Worm (Caenorhabditis elegans): ENCODE measurements around the gene C09B9.85.

The C09B9.85 gene

DNA sequence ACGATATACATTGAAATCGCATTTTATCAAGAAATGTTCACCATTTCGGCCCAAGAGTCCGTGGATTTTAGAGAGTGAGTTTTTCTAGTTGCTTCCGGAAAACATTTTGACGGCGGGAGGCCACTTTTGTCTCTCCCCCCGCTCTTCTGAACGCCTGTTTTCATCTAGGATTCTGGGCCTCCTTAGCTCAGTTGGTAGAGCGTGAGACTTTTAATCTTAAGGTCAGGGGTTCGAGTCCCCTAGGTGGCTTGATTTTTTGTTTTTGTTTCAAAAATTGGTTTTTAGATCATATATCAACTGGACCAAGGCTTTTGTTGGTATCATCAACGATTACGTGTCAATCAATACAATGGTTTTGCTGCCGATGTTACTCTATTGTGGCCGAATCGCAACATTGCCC is 13.2 kb upstream of the C09B9.85 start:
- TF ChIP-seq ces-1 (GFP tag; optimal IDR thresholded peaks at IDR 0.05): no peak
- TF ChIP-seq snpc-4 (tag; optimal IDR thresholded peaks at IDR 0.05): no peak
- peak; percentile 79 for TF ChIP-seq ceh-83 (GFP tag; optimal IDR thresholded peaks at IDR 0.05)
- no peak for TF ChIP-seq sptf-1 (tag; optimal IDR thresholded peaks at IDR 0.05)

DNA sequence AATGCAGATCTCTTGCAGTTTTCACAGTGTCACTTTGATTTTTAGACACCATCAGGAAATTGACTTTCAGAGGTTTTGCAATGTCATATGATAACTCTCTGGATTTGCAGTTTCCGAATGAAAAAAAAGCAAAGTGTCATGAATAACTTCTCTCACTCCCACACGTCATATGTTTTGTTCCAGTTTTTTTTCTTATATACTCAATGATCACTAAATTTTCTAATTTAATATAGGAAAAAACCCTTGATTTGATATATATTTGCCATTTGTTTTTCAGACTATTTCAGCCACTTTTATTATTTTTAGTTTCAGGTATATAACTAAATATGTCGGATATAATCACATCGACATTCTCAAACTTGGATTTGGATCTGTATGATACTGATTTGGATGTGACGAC is 11.9 kb upstream of the C09B9.85 start, which contains the start of gene C09B9.1:
C09B9.1 (plus strand) TSS at position 301 of the 400 bp plus-strand sequence.
- no peak for TF ChIP-seq nhr-76 (tag; optimal IDR thresholded peaks at IDR 0.05)
- TF ChIP-seq mls-2 (tag; optimal IDR thresholded peaks at IDR 0.05): no peak
- no peak for TF ChIP-seq nhr-2 (tag; optimal IDR thresholded peaks at IDR 0.05)
- TF ChIP-seq snpc-4 (tag; optimal IDR thresholded peaks at IDR 0.05): no peak
- TF ChIP-seq lin-13 (tag; optimal IDR thresholded peaks at IDR 0.05): no peak
- TF ChIP-seq unc-62 (GFP tag; optimal IDR thresholded peaks at IDR 0.05): no peak
- no peak for TF ChIP-seq unc-39 (tag; optimal IDR thresholded peaks at IDR 0.05)
- TF ChIP-seq drap-1 (GFP tag; optimal IDR thresholded peaks at IDR 0.05): no peak
- TF ChIP-seq pha-4 (tag; optimal IDR thresholded peaks at IDR 0.05): no peak
- no peak for TF ChIP-seq cnd-1 (tag; optimal IDR thresholded peaks at IDR 0.05)
- no peak for TF ChIP-seq ceh-43 (GFP tag; optimal IDR thresholded peaks at IDR 0.05)
- TF ChIP-seq hlh-1 (tag; optimal IDR thresholded peaks at IDR 0.05): no peak
- no peak for TF ChIP-seq blmp-1 (tag; optimal IDR thresholded peaks at IDR 0.05)
- TF ChIP-seq nhr-12 (tag; optimal IDR thresholded peaks at IDR 0.05): no peak
- TF ChIP-seq ceh-83 (GFP tag; optimal IDR thresholded peaks at IDR 0.05): no peak
- no peak for TF ChIP-seq elt-1 (tag; optimal IDR thresholded peaks at IDR 0.05; ENCODE audit: borderline replicate concordance, insufficient read depth)

DNA sequence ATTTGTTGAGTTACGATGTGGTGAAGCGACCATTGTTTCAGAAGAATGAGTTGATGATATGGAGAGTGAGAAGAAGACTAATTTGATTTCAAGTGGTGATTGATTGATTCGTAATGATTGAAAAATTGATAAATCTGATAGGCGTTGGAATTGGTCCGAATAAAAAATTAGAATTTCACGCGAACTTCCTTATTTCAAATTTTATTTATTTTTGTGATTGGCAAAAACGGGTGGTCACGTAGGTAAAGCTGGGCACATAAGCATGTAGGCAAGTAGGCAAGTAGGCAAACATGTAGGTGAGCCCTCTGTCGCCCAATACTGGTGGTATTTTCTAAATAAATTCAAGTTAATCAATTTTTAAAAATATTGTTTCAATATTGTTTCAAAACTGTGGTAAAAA is 7.7 kb upstream of the C09B9.85 start, which contains the start of gene C09B9.4:
C09B9.4 (minus strand) TSS at position 101 of the 400 bp plus-strand sequence.
- TF ChIP-seq nhr-12 (tag; optimal IDR thresholded peaks at IDR 0.05) (no peak), ces-1 (GFP tag; optimal IDR thresholded peaks at IDR 0.05) (no peak), ceh-39 (tag; optimal IDR thresholded peaks at IDR 0.05) (no peak), mep-1 (tag; optimal IDR thresholded peaks at IDR 0.05) (no peak), mab-5 (tag; optimal IDR thresholded peaks at IDR 0.05) (no peak), unc-39 (tag; optimal IDR thresholded peaks at IDR 0.05) (no peak), unc-120 (tag; optimal IDR thresholded peaks at IDR 0.05; ENCODE audit: poor library complexity, severe bottlenecking) (no peak), nhr-2 (tag; optimal IDR thresholded peaks at IDR 0.05) (no peak), M03D4.4 (tag; optimal IDR thresholded peaks at IDR 0.05) (no peak), unc-62 (GFP tag; optimal IDR thresholded peaks at IDR 0.05) (no peak), nhr-76 (tag; optimal IDR thresholded peaks at IDR 0.05) (no peak), nhr-28 (tag; optimal IDR thresholded peaks at IDR 0.05) (no peak)

DNA sequence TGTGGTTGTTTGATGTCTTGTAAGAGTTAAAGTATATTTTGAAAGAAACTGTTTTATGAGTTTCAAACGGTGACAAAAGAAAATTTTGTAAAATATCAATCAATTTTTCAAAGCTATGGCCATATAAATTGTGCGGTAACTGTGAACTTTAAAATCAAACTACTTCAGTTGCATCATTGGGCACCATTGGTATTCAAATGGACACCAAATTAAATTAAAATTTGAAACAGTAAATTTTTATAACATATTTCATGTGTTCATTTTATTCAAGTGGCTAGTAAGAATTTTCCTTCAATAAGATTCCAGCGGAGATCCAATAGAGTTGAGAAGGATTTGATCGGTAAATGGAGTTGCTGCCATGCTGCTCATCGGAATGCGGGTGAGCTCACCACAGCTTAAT is 5.8 kb upstream of the C09B9.85 start:
- TF ChIP-seq hlh-1 (tag; optimal IDR thresholded peaks at IDR 0.05) (no peak), lsy-2 (tag; optimal IDR thresholded peaks at IDR 0.05) (no peak), ces-1 (GFP tag; optimal IDR thresholded peaks at IDR 0.05) (no peak), ceh-39 (tag; optimal IDR thresholded peaks at IDR 0.05) (no peak)

DNA sequence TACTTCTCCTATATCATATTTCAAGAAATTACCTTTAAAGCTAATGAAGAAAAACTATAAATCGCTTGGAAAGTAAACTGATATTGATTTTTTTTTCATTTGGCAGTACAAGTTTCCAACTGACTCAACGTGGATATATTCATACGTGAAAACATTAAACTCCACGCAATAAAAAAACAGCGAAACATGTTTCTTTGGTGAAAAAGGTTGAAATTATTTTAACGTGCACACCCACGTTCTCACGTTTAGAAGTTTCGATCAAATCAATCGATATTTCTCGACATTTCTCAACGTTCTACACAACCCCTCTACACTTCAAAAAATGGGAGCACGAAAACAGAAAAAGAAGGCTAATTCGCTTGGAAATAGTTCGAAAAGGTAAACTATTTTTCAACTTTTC is 3.4 kb upstream of the C09B9.85 start, which contains the start of the genes best-6 and C09B9.2:
best-6 (minus strand) TSS at position 101 of the 400 bp plus-strand sequence.
C09B9.2 (plus strand) TSS at position 314 of the 400 bp plus-strand sequence.
- TF ChIP-seq unc-120 (tag; optimal IDR thresholded peaks at IDR 0.05; ENCODE audit: poor library complexity, severe bottlenecking) (no peak), nhr-76 (tag; optimal IDR thresholded peaks at IDR 0.05) (no peak), drap-1 (GFP tag; optimal IDR thresholded peaks at IDR 0.05) (no peak), sem-2 (GFP tag; optimal IDR thresholded peaks at IDR 0.05) (no peak), nhr-237 (tag; optimal IDR thresholded peaks at IDR 0.05) (no peak), cnd-1 (tag; optimal IDR thresholded peaks at IDR 0.05) (no peak), flh-1 (GFP tag; optimal IDR thresholded peaks at IDR 0.05) (no peak), ceh-43 (GFP tag; optimal IDR thresholded peaks at IDR 0.05) (no peak), M03D4.4 (tag; optimal IDR thresholded peaks at IDR 0.05) (no peak), mab-5 (tag; optimal IDR thresholded peaks at IDR 0.05) (no peak), zip-8 (tag; optimal IDR thresholded peaks at IDR 0.05) (no peak), nhr-12 (tag; optimal IDR thresholded peaks at IDR 0.05) (no peak)

DNA sequence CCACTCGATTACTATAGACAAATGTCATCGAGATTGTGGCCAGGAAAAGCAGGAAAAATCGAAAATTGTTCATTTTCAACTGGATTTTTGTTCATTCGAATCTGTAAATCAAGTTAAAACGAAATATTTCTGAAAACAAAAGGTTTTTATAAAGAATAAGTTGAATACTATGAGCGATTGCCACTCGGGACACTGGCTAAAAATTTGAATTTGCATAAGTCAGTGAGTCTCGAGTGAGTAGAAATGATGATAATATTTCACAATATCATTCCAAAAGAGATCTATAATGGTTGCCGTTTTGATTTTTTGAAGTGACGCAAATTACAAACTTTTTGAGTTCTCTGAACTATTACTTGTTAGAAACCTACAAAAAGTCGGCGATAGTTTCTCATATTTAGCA is 5.0 kb downstream of the C09B9.85 start, which contains the start of gene T28H11.8:
T28H11.8 (minus strand) TSS at position 101 of the 400 bp plus-strand sequence.
- no peak for TF ChIP-seq mep-1 (tag; optimal IDR thresholded peaks at IDR 0.05)
- TF ChIP-seq nhr-12 (tag; optimal IDR thresholded peaks at IDR 0.05): no peak
- no peak for TF ChIP-seq sem-2 (GFP tag; optimal IDR thresholded peaks at IDR 0.05)
- TF ChIP-seq lin-13 (tag; optimal IDR thresholded peaks at IDR 0.05): no peak
- TF ChIP-seq unc-39 (tag; optimal IDR thresholded peaks at IDR 0.05): no peak
- no peak for TF ChIP-seq mls-2 (tag; optimal IDR thresholded peaks at IDR 0.05)
- no peak for TF ChIP-seq lsy-2 (tag; optimal IDR thresholded peaks at IDR 0.05)
- no peak for TF ChIP-seq bed-3 (GFP tag; optimal IDR thresholded peaks at IDR 0.05)
- no peak for TF ChIP-seq nhr-2 (tag; optimal IDR thresholded peaks at IDR 0.05)
- no peak for TF ChIP-seq sptf-1 (tag; optimal IDR thresholded peaks at IDR 0.05)
- TF ChIP-seq cnd-1 (tag; optimal IDR thresholded peaks at IDR 0.05): no peak

All from whole organism, mixed stage, embryonic.